Worm (Caenorhabditis elegans) whole organism, L2 larva: ENCODE results near the gene grd-12.

Source experiments
- F13H6.1 ChIP-seq: sonication (generic microtip); optimal IDR thresholded peaks from 2 replicates; lab custom pipeline; 2016; ENCODE audit warnings: missing genetic modification characterization, missing compliant biosample characterization
- R02D3.7 ChIP-seq: fragments of 150-350 bp; optimal IDR thresholded peaks from 2 replicates; lab custom pipeline; 2014; ENCODE audit warnings: missing biosample characterization, missing genetic modification characterization
- ZK546.5 ChIP-seq: sonication (generic microtip); optimal IDR thresholded peaks from 2 replicates; lab custom pipeline; 2017; ENCODE audit warnings: missing biosample characterization, missing genetic modification characterization
- fos-1 ChIP-seq: fragments of 150-350 bp; optimal IDR thresholded peaks from 2 replicates; lab custom pipeline; 2014; ENCODE audit warnings: missing biosample characterization, missing genetic modification characterization
- lin-39 ChIP-seq: fragments of 150-350 bp; optimal IDR thresholded peaks from 2 replicates; lab custom pipeline; 2014; ENCODE audit warnings: missing biosample characterization, missing genetic modification reagents, missing genetic modification characterization
- mab-5 ChIP-seq: fragments of 150-350 bp; optimal IDR thresholded peaks from 2 replicates; lab custom pipeline; 2014; ENCODE audit warnings: missing biosample characterization, missing genetic modification characterization
- nhr-12 ChIP-seq: fragments of 150-350 bp; optimal IDR thresholded peaks from 2 replicates; lab custom pipeline; 2014; ENCODE audit warnings: missing biosample characterization, missing genetic modification characterization
- nhr-237 ChIP-seq: fragments of 150-350 bp; optimal IDR thresholded peaks from 2 replicates; lab custom pipeline; 2014; ENCODE audit warnings: missing biosample characterization, missing genetic modification characterization
- nhr-77 ChIP-seq: fragments of 150-350 bp; optimal IDR thresholded peaks from 2 replicates; lab custom pipeline; 2014; ENCODE audit warnings: missing biosample characterization, missing genetic modification characterization
- unc-39 ChIP-seq: fragments of 150-350 bp; optimal IDR thresholded peaks from 2 replicates; lab custom pipeline; 2014; ENCODE audit warnings: missing biosample characterization, missing genetic modification characterization
- ztf-11 ChIP-seq: sonication (generic microtip); optimal IDR thresholded peaks from 2 replicates; lab custom pipeline; 2017; ENCODE audit warnings: missing biosample characterization, missing genetic modification characterization

DNA sequence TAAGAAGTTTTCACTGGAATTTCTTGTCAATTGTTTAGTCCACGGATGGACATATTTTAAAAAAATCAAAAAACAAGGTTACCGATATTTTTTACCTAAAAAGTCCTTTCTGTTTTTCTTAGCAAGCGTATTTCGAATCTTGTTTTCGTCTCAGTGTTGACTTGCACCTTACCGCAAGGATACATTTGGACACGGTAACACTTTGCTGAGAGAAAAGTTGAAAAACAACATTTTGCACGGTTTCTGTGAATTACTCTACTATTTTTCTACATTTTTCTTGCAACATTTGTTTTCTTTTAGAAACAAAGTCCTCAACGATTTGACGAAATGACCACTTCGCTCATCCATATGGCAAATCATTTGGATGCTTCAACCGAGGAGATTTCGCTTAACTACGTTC is 28.8 kb upstream of the grd-12 start, which contains the start of gene hil-1:
- TF ChIP-seq fos-1 (tag; lab: Kevin White, UChicago) (no peak), mab-5 (tag; lab: Kevin White, UChicago) (no peak), nhr-77 (no peak), lin-39 (no peak), ztf-11 (tag; lab: Kevin White, UChicago) (no peak), R02D3.7 (no peak), nhr-237 (tag; lab: Kevin White, UChicago) (no peak), nhr-12 (no peak), unc-39 (no peak), F13H6.1 (tag; lab: Kevin White, UChicago) (no peak), ZK546.5 (tag; lab: Kevin White, UChicago) (no peak)
